In genomic region chrIII:6661660-6662059, ce11 we compare ENCODE assay signal across 6 worm cellular contexts.
TF ChIP-seq lines count a peak whose summit lies in the region.
"Not testable (repeated sequence)": the region's sequence is repeated elsewhere in the genome, so short reads cannot be mapped to it uniquely, and the experiment has no call there.

No protein-coding gene starts in this region.

TF ChIP-seq in whole organism, L1 larva, 84 proteins besides CTCF, POLR2A, EP300 and RAD21:
- TF ChIP-seq rnt-1 (tag; optimal IDR thresholded peaks at IDR 0.05; lab: Kevin White, UChicago) (peak; percentile 17), nhr-19 (GFP tag; conservative IDR thresholded peaks at IDR 0.05; lab: Robert Waterston, UW) (peak; percentile 37; the same call in 1 of the 2 replicates)

TF ChIP-seq in whole organism, L4 larva, 104 proteins besides CTCF, POLR2A, EP300 and RAD21 (continues in another document):
- TF ChIP-seq pha-4 (GFP tag; IDR thresholded peaks at IDR 0.05; lab: Robert Waterston, UW) (peak; percentile 79), ctbp-1 (GFP tag; IDR thresholded peaks at IDR 0.05; lab: Robert Waterston, UW) (peak; percentile 76), ZK337.2 (GFP tag; IDR thresholded peaks at IDR 0.05; lab: Robert Waterston, UW) (peak; percentile 62; the same call in 1 of the 2 replicates), hmg-1.1 (GFP tag; IDR thresholded peaks at IDR 0.05; lab: Robert Waterston, UW) (peak; percentile 79), F44E2.7 (GFP tag; IDR thresholded peaks at IDR 0.05; lab: Robert Waterston, UW) (peak; percentile 90), nhr-41 (GFP tag; IDR thresholded peaks at IDR 0.05; lab: Robert Waterston, UW) (peak; percentile 90), ceh-44 (GFP tag; IDR thresholded peaks at IDR 0.05; lab: Robert Waterston, UW) (peak; percentile 50; the same call in 1 of the 2 replicates), Y75B8A.6 (GFP tag; IDR thresholded peaks at IDR 0.05; lab: Robert Waterston, UW) (peak; percentile 63; the same call in 1 of the 2 replicates), madf-9 (GFP tag; conservative IDR thresholded peaks at IDR 0.05; lab: Robert Waterston, UW) (peak; percentile 77), lin-38 (GFP tag; IDR thresholded peaks at IDR 0.05; lab: Robert Waterston, UW) (peak; percentile 83), dmd-6 (GFP tag; IDR thresholded peaks at IDR 0.05; lab: Robert Waterston, UW) (peak; percentile 39; the same call in 1 of the 2 replicates), ceh-20 (GFP tag; IDR thresholded peaks at IDR 0.05; lab: Robert Waterston, UW) (0 out of 2 replicates have a peak, but pooled peaks have one; percentile 28), mxl-2 (GFP tag; conservative IDR thresholded peaks at IDR 0.05; lab: Robert Waterston, UW) (peak; percentile 59; the same call in 1 of the 2 replicates), Y48G9A.11 (GFP tag; IDR thresholded peaks at IDR 0.05; lab: Robert Waterston, UW) (peak; percentile 76), vab-7 (GFP tag; IDR thresholded peaks at IDR 0.05; lab: Robert Waterston, UW) (peak; percentile 92)
- TF ChIP-seq pha-4 (tag; optimal IDR thresholded peaks at IDR 0.05; lab: Kevin White, UChicago), result not testable (repeated sequence)

TF ChIP-seq in whole organism, early embryonic, 17 proteins besides CTCF, POLR2A, EP300 and RAD21:
- TF ChIP-seq scrt-1 (GFP tag; IDR thresholded peaks at IDR 0.05; lab: Robert Waterston, UW), result peak; percentile 73
- peak; percentile 75 for TF ChIP-seq tbx-37 (GFP tag; conservative IDR thresholded peaks at IDR 0.05; lab: Robert Waterston, UW)
- TF ChIP-seq sea-1 (GFP tag; conservative IDR thresholded peaks at IDR 0.05; lab: Robert Waterston, UW), result peak; percentile 86
- TF ChIP-seq flt-1 (GFP tag; IDR thresholded peaks at IDR 0.05; lab: Robert Waterston, UW), result peak; percentile 74
- peak; percentile 84 for TF ChIP-seq pes-1 (GFP tag; IDR thresholded peaks at IDR 0.05; lab: Robert Waterston, UW)
- TF ChIP-seq tbx-11 (GFP tag; IDR thresholded peaks at IDR 0.05; lab: Robert Waterston, UW), result peak; percentile 80

TF ChIP-seq in whole organism, late embryonic, 69 proteins besides CTCF, POLR2A, EP300 and RAD21:
- TF ChIP-seq sox-2 (GFP tag; IDR thresholded peaks at IDR 0.05; lab: Robert Waterston, UW), result peak; percentile 56

TF ChIP-seq in whole organism, midembryonic, 9 proteins besides CTCF, POLR2A, EP300 and RAD21:
- peak; percentile 87 for TF ChIP-seq ztf-23 (GFP tag; IDR thresholded peaks at IDR 0.05; lab: Robert Waterston, UW)
- peak; percentile 88 for TF ChIP-seq flt-1 (GFP tag; IDR thresholded peaks at IDR 0.05; lab: Robert Waterston, UW)
- peak; percentile 68; the same call in 1 of the 2 replicates for TF ChIP-seq ztf-29 (GFP tag; IDR thresholded peaks at IDR 0.05; lab: Robert Waterston, UW)
- peak; percentile 74 for TF ChIP-seq T22C8.4 (GFP tag; IDR thresholded peaks at IDR 0.05; lab: Robert Waterston, UW)
- TF ChIP-seq tab-1 (GFP tag; IDR thresholded peaks at IDR 0.05; lab: Robert Waterston, UW), result peak; percentile 91
- TF ChIP-seq ref-1 (GFP tag; conservative IDR thresholded peaks at IDR 0.05; lab: Robert Waterston, UW), result peak; percentile 60
- peak; percentile 75 for TF ChIP-seq klf-2 (GFP tag; conservative IDR thresholded peaks at IDR 0.05; lab: Robert Waterston, UW)

TF ChIP-seq in whole organism, young adult, 124 proteins besides CTCF, POLR2A, EP300 and RAD21:
- 0 out of 2 replicates have a peak, but pooled peaks have one; percentile 29 for TF ChIP-seq K11D2.4 (GFP tag; IDR thresholded peaks at IDR 0.05; lab: Robert Waterston, UW)
- peak; percentile 59 for TF ChIP-seq attf-3 (GFP tag; conservative IDR thresholded peaks at IDR 0.05; lab: Robert Waterston, UW)
- TF ChIP-seq aptf-3 (GFP tag; IDR thresholded peaks at IDR 0.05; lab: Robert Waterston, UW), result 0 out of 2 replicates have a peak, but pooled peaks have one; percentile 81
- TF ChIP-seq D2030.7 (GFP tag; IDR thresholded peaks at IDR 0.05; lab: Robert Waterston, UW), result peak; percentile 21; the same call in 1 of the 2 replicates
- TF ChIP-seq mcd-1 (GFP tag; IDR thresholded peaks at IDR 0.05; lab: Robert Waterston, UW), result peak; percentile 47
- peak; percentile 59; the same call in 1 of the 2 replicates for TF ChIP-seq Y53G8AR.9 (GFP tag; conservative IDR thresholded peaks at IDR 0.05; lab: Robert Waterston, UW)
- TF ChIP-seq rpc-1 (optimal IDR thresholded peaks at IDR 0.05; lab: Kevin White, UChicago), result not testable (repeated sequence)
- peak; percentile 60 for TF ChIP-seq rpc-1 (tag; optimal IDR thresholded peaks at IDR 0.05; lab: Kevin White, UChicago)
- TF ChIP-seq egrh-3 (GFP tag; IDR thresholded peaks at IDR 0.05; lab: Robert Waterston, UW), result peak; percentile 35; the same call in 1 of the 2 replicates
- TF ChIP-seq ceh-58 (GFP tag; IDR thresholded peaks at IDR 0.05; lab: Robert Waterston, UW), result 0 out of 2 replicates have a peak, but pooled peaks have one; percentile 66
- peak; percentile 53; the same call in 1 of the 2 replicates for TF ChIP-seq ceh-100 (GFP tag; IDR thresholded peaks at IDR 0.05; lab: Robert Waterston, UW)
- TF ChIP-seq Y56A3A.18 (GFP tag; IDR thresholded peaks at IDR 0.05; lab: Robert Waterston, UW), result peak; percentile 81; the same call in 1 of the 2 replicates
- peak; percentile 85 for TF ChIP-seq tbp1 (GFP tag; optimal IDR thresholded peaks at IDR 0.05; lab: Kevin White, UChicago)
- TF ChIP-seq hmg-1.2 (GFP tag; IDR thresholded peaks at IDR 0.05; lab: Robert Waterston, UW), result peak; percentile 80
- TF ChIP-seq ztf-25 (GFP tag; IDR thresholded peaks at IDR 0.05; lab: Robert Waterston, UW), result 0 out of 2 replicates have a peak, but pooled peaks have one; percentile 70
- TF ChIP-seq ztf-28 (GFP tag; IDR thresholded peaks at IDR 0.05; lab: Robert Waterston, UW), result 0 out of 2 replicates have a peak, but pooled peaks have one; percentile 58
- TF ChIP-seq cebp-2 (GFP tag; IDR thresholded peaks at IDR 0.05; lab: Robert Waterston, UW), result 0 out of 2 replicates have a peak, but pooled peaks have one; percentile 67
- peak; percentile 82; the same call in 1 of the 2 replicates for TF ChIP-seq egl-44 (GFP tag; IDR thresholded peaks at IDR 0.05; lab: Robert Waterston, UW)
- peak; percentile 66 for TF ChIP-seq B0261.1 (tag; optimal IDR thresholded peaks at IDR 0.05; lab: Kevin White, UChicago)
